Worm (Caenorhabditis elegans) whole organism, late embryonic: ENCODE measurements around the gene cdkr-3.
"Not testable (repeated sequence)": the region's sequence is repeated elsewhere in the genome, so short reads cannot be mapped to it uniquely, and the experiment has no call there.

Source experiments
- ama-1 ChIP-seq: fragments of 150-350 bp; optimal IDR thresholded peaks from 2 replicates; lab custom pipeline; 2014
- elt-2 ChIP-seq: sonication (generic microtip); optimal IDR thresholded peaks from 2 replicates; lab custom pipeline; 2016; ENCODE audit warnings: missing genetic modification reagents, missing genetic modification characterization, missing compliant biosample characterization
- fkh-10 ChIP-seq: fragments of 150-350 bp; optimal IDR thresholded peaks from 2 replicates; lab custom pipeline; 2014; ENCODE audit warnings: missing biosample characterization, missing genetic modification reagents, missing genetic modification characterization
- mec-3 ChIP-seq: sonication (generic microtip); optimal IDR thresholded peaks from 2 replicates; lab custom pipeline; 2016; ENCODE audit warnings: borderline replicate concordance, missing genetic modification characterization, missing compliant biosample characterization
- pag-3 ChIP-seq: sonication (generic microtip); optimal IDR thresholded peaks from 2 replicates; lab custom pipeline; 2016; ENCODE audit warnings: missing compliant biosample characterization, missing genetic modification characterization, borderline replicate concordance
- pha-4 ChIP-seq: fragments of 150-350 bp; optimal IDR thresholded peaks from 2 replicates; lab custom pipeline; 2018; ENCODE audit warnings: missing biosample characterization, missing genetic modification reagents, missing genetic modification characterization
- ref-2 ChIP-seq: sonication (generic microtip); optimal IDR thresholded peaks from 2 replicates; lab custom pipeline; 2016; ENCODE audit warnings: missing genetic modification characterization, missing compliant biosample characterization
- unc-86 ChIP-seq: sonication (generic microtip); optimal IDR thresholded peaks from 2 replicates; lab custom pipeline; 2016; ENCODE audit warnings: missing genetic modification characterization, missing compliant biosample characterization

DNA sequence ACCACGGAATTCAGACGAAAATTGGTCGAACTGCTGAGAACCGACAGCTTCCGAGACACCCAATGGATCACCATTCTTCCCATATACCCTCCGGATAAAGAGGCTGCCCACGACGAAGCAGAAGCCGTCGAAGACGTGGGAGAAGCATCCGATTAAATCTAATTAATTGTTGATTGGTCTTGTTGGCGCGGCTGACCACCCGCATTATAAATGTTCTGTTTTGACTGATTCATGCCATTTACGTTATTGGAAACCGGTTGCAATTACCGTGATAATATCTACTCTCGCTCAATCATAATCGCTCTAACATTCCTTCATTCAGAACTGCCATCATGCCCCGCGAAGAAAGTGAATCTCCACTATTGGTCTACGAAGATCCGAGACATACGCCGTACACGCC lies 33.4 kb downstream of the cdkr-3 start, which contains the start of gene ZC15.3:
- TF ChIP-seq ama-1 (lab: Kevin White, UChicago); pha-4; fkh-10 (GFP tag; lab: Kevin White, UChicago); pag-3; mec-3 (tag; lab: Kevin White, UChicago); unc-86; ref-2 (tag; lab: Kevin White, UChicago); elt-2: not testable (repeated sequence)
